Fruit fly (Drosophila melanogaster): ENCODE data around the gene Lrr47.

Lrr47 gene

dm6 chr2L:10476879-10477278 is 40.3 kb upstream of the Lrr47 start, which contains the start of gene RluA-2:
RluA-2 (plus strand) TSS chr2L:10477073.
- TF ChIP-seq Smox (GFP tag; optimal IDR thresholded peaks at IDR 0.05) (no peak), svp (GFP tag) (no peak), CG8319 (GFP tag; optimal IDR thresholded peaks at IDR 0.05) (no peak), Ets21C (GFP tag; optimal IDR thresholded peaks at IDR 0.05) (no peak)

dm6 chr2L:10479859-10480258 is 37.3 kb upstream of the Lrr47 start:
- TF ChIP-seq CG3919 (GFP tag; optimal IDR thresholded peaks at IDR 0.05), result no peak
- peak; percentile 31; the same call in 1 of the 3 replicates for TF ChIP-seq CG8119 (GFP tag; IDR thresholded peaks at IDR 0.05)
- no peak for TF ChIP-seq pdm3 (GFP tag; optimal IDR thresholded peaks at IDR 0.05)
- no peak for TF ChIP-seq CG11294 (GFP tag; IDR thresholded peaks at IDR 0.05)
- TF ChIP-seq fkh (GFP tag; optimal IDR thresholded peaks at IDR 0.05), result peak; percentile 59
- peak; percentile 33; the same call in 1 of the 2 replicates for TF ChIP-seq CG15336 (GFP tag; IDR thresholded peaks at IDR 0.05)
- no peak for TF ChIP-seq CG6808 (GFP tag; optimal IDR thresholded peaks at IDR 0.05)
- TF ChIP-seq spab (GFP tag; optimal IDR thresholded peaks at IDR 0.05), result no peak
- no peak for TF ChIP-seq ss (GFP tag; optimal IDR thresholded peaks at IDR 0.05)
- TF ChIP-seq Eip93F (GFP tag; optimal IDR thresholded peaks at IDR 0.05), result no peak

DNA sequence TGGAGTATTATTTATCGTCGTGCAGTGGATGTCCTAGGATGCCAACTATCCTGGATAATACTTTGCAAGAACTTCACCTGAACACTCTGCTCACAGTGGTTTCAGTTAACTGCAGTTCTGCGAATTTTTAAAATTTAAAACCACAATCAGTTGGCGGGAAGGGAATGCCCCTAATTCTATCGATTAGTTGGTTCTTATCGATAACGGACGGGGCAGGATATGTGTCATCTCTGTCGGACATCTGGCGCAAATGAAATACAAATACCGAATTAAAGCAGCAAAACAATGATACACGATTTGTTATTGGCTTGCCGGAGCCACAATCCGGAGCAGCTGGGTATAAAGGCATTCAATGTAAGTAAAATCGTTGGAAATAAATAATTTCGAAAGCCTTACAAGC is 34.1 kb upstream of the Lrr47 start, which contains the start of gene Grip75:
Gene Grip75, plus strand, starts transcription at position 223 of the 400 bp plus-strand sequence.
- TF ChIP-seq OdsH (GFP tag; optimal IDR thresholded peaks at IDR 0.05) (no peak), Blimp-1 (GFP tag; optimal IDR thresholded peaks at IDR 0.05) (no peak), CG10669 (GFP tag; optimal IDR thresholded peaks at IDR 0.05) (no peak), CG32006 (GFP tag; optimal IDR thresholded peaks at IDR 0.05) (no peak), cyc (GFP tag; optimal IDR thresholded peaks at IDR 0.05) (no peak), fkh (GFP tag; optimal IDR thresholded peaks at IDR 0.05) (no peak), CG6854 (GFP tag; optimal IDR thresholded peaks at IDR 0.05) (no peak), CG6163 (GFP tag; IDR thresholded peaks at IDR 0.05) (no peak), lz (GFP tag; optimal IDR thresholded peaks at IDR 0.05) (no peak), vri (GFP tag; optimal IDR thresholded peaks at IDR 0.05) (no peak), CG16779 (tag; optimal IDR thresholded peaks at IDR 0.05) (no peak), Met (GFP tag; optimal IDR thresholded peaks at IDR 0.05) (no peak), pdm3 (GFP tag; optimal IDR thresholded peaks at IDR 0.05) (no peak), esn (GFP tag; optimal IDR thresholded peaks at IDR 0.05) (no peak), CG10631 (GFP tag; optimal IDR thresholded peaks at IDR 0.05) (no peak), Smox (GFP tag; optimal IDR thresholded peaks at IDR 0.05) (no peak), CG6792 (GFP tag; optimal IDR thresholded peaks at IDR 0.05) (no peak), fd59A (GFP tag; optimal IDR thresholded peaks at IDR 0.05) (no peak), dsx (GFP tag; optimal IDR thresholded peaks at IDR 0.05; ENCODE audit: poor library complexity, severe bottlenecking) (no peak)

- peak; percentile 47 for TF ChIP-seq Eip93F (GFP tag; optimal IDR thresholded peaks at IDR 0.05)
- no peak for TF ChIP-seq acj6 (GFP tag; optimal IDR thresholded peaks at IDR 0.05)
- TF ChIP-seq Gug (GFP tag; IDR thresholded peaks at IDR 0.05), result no peak
- TF ChIP-seq Lpt (GFP tag; optimal IDR thresholded peaks at IDR 0.05), result no peak
- TF ChIP-seq net (GFP tag; optimal IDR thresholded peaks at IDR 0.05), result no peak
- TF ChIP-seq CG6854 (GFP tag; optimal IDR thresholded peaks at IDR 0.05), result no peak
- TF ChIP-seq CG16779 (tag; optimal IDR thresholded peaks at IDR 0.05), result no peak
- TF ChIP-seq esn (GFP tag; optimal IDR thresholded peaks at IDR 0.05), result peak; percentile 45
- no peak for TF ChIP-seq OdsH (GFP tag; optimal IDR thresholded peaks at IDR 0.05)
- peak; percentile 70 for TF ChIP-seq lz (GFP tag; optimal IDR thresholded peaks at IDR 0.05)
Observed at dm6 chr2L:10488484-10489223, 28.5 kb upstream of the Lrr47 start, which contains the start of the genes Cog4 and CG6144. Cog4 (minus strand) TSS chr2L:10488622. CG6144 (plus strand) TSS chr2L:10488694.
